Worm (Caenorhabditis elegans) whole organism, mixed stage, embryonic: ENCODE measurements around the gene flp-1.

Source experiments
- M03D4.4 ChIP-seq: sonication (generic microtip); optimal IDR thresholded peaks from 2 replicates; lab custom pipeline; 2017; ENCODE audit warnings: mild to moderate bottlenecking, missing genetic modification characterization, missing compliant biosample characterization
- bed-3 ChIP-seq: fragments of 200-800 bp; sonication (Bioruptor generic); optimal IDR thresholded peaks from 3 replicates; lab custom pipeline; 2018; ENCODE audit warnings: mild to moderate bottlenecking, missing genetic modification characterization, moderate library complexity, missing compliant biosample characterization
- blmp-1 ChIP-seq: fragments of 150-350 bp; optimal IDR thresholded peaks from 2 replicates; lab custom pipeline; 2014; ENCODE audit warnings: missing biosample characterization, missing genetic modification characterization
- ceh-39 ChIP-seq: fragments of 150-350 bp; optimal IDR thresholded peaks from 2 replicates; lab custom pipeline; 2014; ENCODE audit warnings: missing biosample characterization, missing genetic modification characterization
- ceh-43 ChIP-seq: fragments of 200-800 bp; sonication (Bioruptor generic); optimal IDR thresholded peaks from 2 replicates; lab custom pipeline; 2018; ENCODE audit warnings: mild to moderate bottlenecking, missing genetic modification characterization, moderate library complexity, missing compliant biosample characterization
- ceh-83 ChIP-seq: fragments of 200-800 bp; sonication (Bioruptor generic); optimal IDR thresholded peaks from 2 replicates; lab custom pipeline; 2018; ENCODE audit warnings: mild to moderate bottlenecking, missing genetic modification characterization, missing compliant biosample characterization
- ces-1 ChIP-seq: fragments of 150-350 bp; optimal IDR thresholded peaks from 2 replicates; lab custom pipeline; 2014; ENCODE audit warnings: missing biosample characterization, missing genetic modification reagents, missing genetic modification characterization
- cnd-1 ChIP-seq: fragments of 200-800 bp; sonication (Bioruptor generic); optimal IDR thresholded peaks from 2 replicates; lab custom pipeline; 2018; ENCODE audit warnings: mild to moderate bottlenecking, missing genetic modification characterization, missing compliant biosample characterization
- drap-1 ChIP-seq: fragments of 200-800 bp; sonication (Bioruptor generic); optimal IDR thresholded peaks from 3 replicates; lab custom pipeline; 2018; ENCODE audit warnings: mild to moderate bottlenecking, missing genetic modification characterization, missing compliant biosample characterization
- elt-1 ChIP-seq: sonication (generic microtip); optimal IDR thresholded peaks from 2 replicates; lab custom pipeline; 2017; ENCODE audit warnings: missing genetic modification characterization, mild to moderate bottlenecking, missing compliant biosample characterization, antibody characterized with exemption, moderate library complexity, borderline replicate concordance; ENCODE audit not compliant: insufficient read depth
- elt-3 ChIP-seq: fragments of 150-350 bp; optimal IDR thresholded peaks from 2 replicates; lab custom pipeline; 2014; ENCODE audit warnings: missing biosample characterization, missing genetic modification characterization
- flh-1 ChIP-seq: fragments of 200-800 bp; sonication (Bioruptor generic); optimal IDR thresholded peaks from 2 replicates; lab custom pipeline; 2018; ENCODE audit warnings: mild to moderate bottlenecking, missing genetic modification characterization, moderate library complexity, missing compliant biosample characterization
- ham-2 ChIP-seq: fragments of 200-800 bp; sonication (Bioruptor generic); optimal IDR thresholded peaks from 2 replicates; lab custom pipeline; 2018; ENCODE audit warnings: mild to moderate bottlenecking, missing genetic modification characterization, missing compliant biosample characterization
- hlh-1 ChIP-seq: fragments of 150-350 bp; optimal IDR thresholded peaks from 2 replicates; lab custom pipeline; 2014; ENCODE audit warnings: missing biosample characterization, missing genetic modification reagents, missing genetic modification characterization
- lin-13 ChIP-seq: fragments of 150-350 bp; optimal IDR thresholded peaks from 2 replicates; lab custom pipeline; 2014; ENCODE audit warnings: missing biosample characterization, missing genetic modification characterization
- lin-32 ChIP-seq: fragments of 200-800 bp; sonication (Bioruptor generic); optimal IDR thresholded peaks from 2 replicates; lab custom pipeline; 2018; ENCODE audit warnings: mild to moderate bottlenecking, missing genetic modification characterization, missing compliant biosample characterization
- lsy-2 ChIP-seq: fragments of 150-350 bp; optimal IDR thresholded peaks from 2 replicates; lab custom pipeline; 2014; ENCODE audit warnings: missing biosample characterization, missing genetic modification characterization
- mab-5 ChIP-seq: fragments of 150-350 bp; optimal IDR thresholded peaks from 2 replicates; lab custom pipeline; 2014; ENCODE audit warnings: missing biosample characterization, missing genetic modification characterization
- mep-1 ChIP-seq: fragments of 150-350 bp; optimal IDR thresholded peaks from 2 replicates; lab custom pipeline; 2017; ENCODE audit warnings: missing biosample characterization, missing genetic modification reagents, missing genetic modification characterization, inconsistent platforms
- mls-2 ChIP-seq: sonication (generic microtip); optimal IDR thresholded peaks from 2 replicates; lab custom pipeline; 2016; ENCODE audit warnings: mild to moderate bottlenecking, missing genetic modification characterization, moderate library complexity, missing compliant biosample characterization
- nhr-12 ChIP-seq: fragments of 150-350 bp; optimal IDR thresholded peaks from 2 replicates; lab custom pipeline; 2014; ENCODE audit warnings: missing biosample characterization, missing genetic modification characterization
- nhr-2 ChIP-seq: fragments of 150-350 bp; optimal IDR thresholded peaks from 2 replicates; lab custom pipeline; 2014; ENCODE audit warnings: missing biosample characterization, missing genetic modification characterization
- nhr-28 ChIP-seq: fragments of 150-350 bp; optimal IDR thresholded peaks from 2 replicates; lab custom pipeline; 2014; ENCODE audit warnings: missing biosample characterization, missing genetic modification characterization
- nhr-76 ChIP-seq: sonication (generic microtip); optimal IDR thresholded peaks from 2 replicates; lab custom pipeline; 2017; ENCODE audit warnings: missing biosample characterization, missing genetic modification characterization
- pha-4 ChIP-seq: fragments of 150-350 bp; optimal IDR thresholded peaks from 2 replicates; lab custom pipeline; 2018; ENCODE audit warnings: missing biosample characterization, missing genetic modification reagents, missing genetic modification characterization
- sem-2 ChIP-seq: fragments of 200-800 bp; sonication (Bioruptor generic); optimal IDR thresholded peaks from 2 replicates; lab custom pipeline; 2018; ENCODE audit warnings: mild to moderate bottlenecking, missing genetic modification characterization, missing compliant biosample characterization
- snpc-4 ChIP-seq: fragments of 150-350 bp; optimal IDR thresholded peaks from 2 replicates; lab custom pipeline; 2014; ENCODE audit warnings: missing biosample characterization, missing genetic modification characterization
- sptf-1 ChIP-seq: sonication (generic microtip); optimal IDR thresholded peaks from 2 replicates; lab custom pipeline; 2017; ENCODE audit warnings: mild to moderate bottlenecking, missing genetic modification characterization, moderate library complexity, missing compliant biosample characterization
- tbx-8 ChIP-seq: fragments of 200-800 bp; sonication (Bioruptor generic); optimal IDR thresholded peaks from 2 replicates; lab custom pipeline; 2018; ENCODE audit warnings: mild to moderate bottlenecking, missing genetic modification characterization, moderate library complexity, missing compliant biosample characterization
- unc-120 ChIP-seq: sonication (generic microtip); optimal IDR thresholded peaks from 2 replicates; lab custom pipeline; 2017; ENCODE audit warnings: missing genetic modification characterization, missing compliant biosample characterization; ENCODE audit not compliant: poor library complexity, severe bottlenecking
- unc-39 ChIP-seq: fragments of 150-350 bp; optimal IDR thresholded peaks from 2 replicates; lab custom pipeline; 2014; ENCODE audit warnings: missing biosample characterization, missing genetic modification characterization
- unc-62 ChIP-seq: fragments of 150-350 bp; optimal IDR thresholded peaks from 2 replicates; lab custom pipeline; 2014; ENCODE audit warnings: missing biosample characterization, missing genetic modification reagents, missing genetic modification characterization
- zip-8 ChIP-seq: fragments of 150-350 bp; optimal IDR thresholded peaks from 2 replicates; lab custom pipeline; 2014; ENCODE audit warnings: missing biosample characterization, missing genetic modification characterization
- ztf-11 ChIP-seq: fragments of 150-350 bp; optimal IDR thresholded peaks from 2 replicates; lab custom pipeline; 2014; ENCODE audit warnings: missing biosample characterization, missing genetic modification characterization

Gene flp-1

ce11 chrIV:9158969-9159800 is 14.7 kb downstream of the flp-1 start, which contains the start of gene pcp-3:
pcp-3 (minus strand) TSS chrIV:9159019.
- TF ChIP-seq ces-1 (GFP tag; lab: Kevin White, UChicago) (no peak), flh-1 (GFP tag; lab: Kevin White, UChicago) (no peak), lin-32 (GFP tag; lab: Kevin White, UChicago) (no peak), pha-4 (tag; lab: Kevin White, UChicago) (no peak), cnd-1 (tag; lab: Kevin White, UChicago) (no peak)

DNA sequence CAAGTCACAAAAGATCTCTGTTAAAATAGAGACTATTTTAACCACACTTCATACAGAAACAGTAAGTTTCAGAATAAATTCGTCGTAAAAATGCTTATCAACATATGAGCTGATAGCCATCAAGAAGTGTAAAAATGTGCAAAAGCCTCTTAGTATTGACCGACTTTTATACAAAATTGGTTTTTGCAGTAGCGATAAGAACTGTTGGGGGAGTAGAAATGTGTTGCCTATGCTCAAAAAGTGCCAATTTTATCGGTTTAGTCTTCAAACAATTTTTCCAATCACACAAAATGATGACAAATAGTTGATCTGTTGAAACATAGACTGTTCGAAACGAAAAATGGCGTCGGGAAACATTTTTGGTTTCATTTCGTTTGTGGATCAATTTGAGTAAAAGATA is 15.4 kb downstream of the flp-1 start:
- TF ChIP-seq ces-1 (GFP tag; lab: Kevin White, UChicago) (no peak), sptf-1 (tag; lab: Kevin White, UChicago) (no peak), flh-1 (GFP tag; lab: Kevin White, UChicago) (no peak), mls-2 (tag; lab: Kevin White, UChicago) (no peak), zip-8 (tag; lab: Kevin White, UChicago) (no peak), mep-1 (no peak), nhr-28 (no peak), mab-5 (no peak), elt-1 (tag; lab: Kevin White, UChicago) (no peak), lin-13 (no peak), ceh-43 (GFP tag; lab: Kevin White, UChicago) (no peak), nhr-76 (tag; lab: Kevin White, UChicago) (no peak), elt-3 (tag; lab: Kevin White, UChicago) (no peak), ztf-11 (tag; lab: Kevin White, UChicago) (no peak), blmp-1 (tag; lab: Kevin White, UChicago) (no peak), M03D4.4 (tag; lab: Kevin White, UChicago) (no peak), cnd-1 (tag; lab: Kevin White, UChicago) (no peak)

DNA sequence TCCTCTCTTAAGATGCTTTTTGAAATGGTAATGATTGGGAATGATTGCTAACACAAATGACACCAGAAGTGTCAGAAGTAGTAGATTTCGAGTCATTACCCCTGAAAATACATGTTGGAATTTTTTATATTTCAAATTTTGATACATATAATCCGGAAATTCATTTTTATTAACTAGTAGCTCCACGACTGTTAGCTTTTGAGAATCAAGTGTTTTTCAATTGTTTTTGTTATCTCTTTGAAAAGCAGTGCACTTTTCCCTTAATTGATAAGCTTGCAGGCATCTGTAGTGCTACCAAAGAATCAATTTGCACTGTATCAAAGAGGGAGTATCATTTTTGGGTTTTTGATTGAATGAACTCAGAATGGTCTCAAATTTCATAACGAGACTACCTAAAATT is 20.5 kb downstream of the flp-1 start, which contains the start of gene pcp-2:
TSS of gene pcp-2 (minus strand) at position 101 of the 400 bp plus-strand sequence.
- no peak for TF ChIP-seq snpc-4 (tag; lab: Kevin White, UChicago)
- no peak for TF ChIP-seq lin-13

ce11 chrIV:9165681-9166080 is 21.2 kb downstream of the flp-1 start, which contains the start of gene C07C7.3:
C07C7.3 (plus strand) TSS chrIV:9166051.
- TF ChIP-seq snpc-4 (tag; lab: Kevin White, UChicago) = no peak
- TF ChIP-seq unc-120 = no peak
- no peak for TF ChIP-seq ham-2 (GFP tag; lab: Kevin White, UChicago)
- TF ChIP-seq mep-1 = no peak
- no peak for TF ChIP-seq blmp-1 (tag; lab: Kevin White, UChicago)
- TF ChIP-seq cnd-1 (tag; lab: Kevin White, UChicago) = no peak
- TF ChIP-seq sem-2 (GFP tag; lab: Kevin White, UChicago) = no peak

ce11 chrIV:9169764-9170163 is 25.3 kb downstream of the flp-1 start:
- no peak for TF ChIP-seq lin-13
- no peak for TF ChIP-seq ceh-83 (GFP tag; lab: Kevin White, UChicago)
- no peak for TF ChIP-seq M03D4.4 (tag; lab: Kevin White, UChicago)
- no peak for TF ChIP-seq lin-32 (GFP tag; lab: Kevin White, UChicago)
- no peak for TF ChIP-seq zip-8 (tag; lab: Kevin White, UChicago)
- TF ChIP-seq unc-39 (tag; lab: Kevin White, UChicago) = no peak
- no peak for TF ChIP-seq nhr-12 (tag; lab: Kevin White, UChicago)
- no peak for TF ChIP-seq sem-2 (GFP tag; lab: Kevin White, UChicago)
- no peak for TF ChIP-seq elt-1 (tag; lab: Kevin White, UChicago)

ce11 chrIV:9184547-9184946 is 40.0 kb downstream of the flp-1 start, which contains the start of gene C07C7.1:
C07C7.1 (plus strand) TSS chrIV:9184847.
- no peak for TF ChIP-seq sem-2 (GFP tag; lab: Kevin White, UChicago)
- no peak for TF ChIP-seq elt-1 (tag; lab: Kevin White, UChicago)
- TF ChIP-seq lsy-2 (tag; lab: Kevin White, UChicago) = no peak
- TF ChIP-seq bed-3 (GFP tag; lab: Kevin White, UChicago) = no peak
- TF ChIP-seq pha-4 (tag; lab: Kevin White, UChicago) = no peak
- no peak for TF ChIP-seq ceh-83 (GFP tag; lab: Kevin White, UChicago)
- no peak for TF ChIP-seq sptf-1 (tag; lab: Kevin White, UChicago)
- TF ChIP-seq M03D4.4 (tag; lab: Kevin White, UChicago) = no peak
- no peak for TF ChIP-seq blmp-1 (tag; lab: Kevin White, UChicago)
- no peak for TF ChIP-seq unc-62 (GFP tag; lab: Kevin White, UChicago)
- TF ChIP-seq tbx-8 (GFP tag; lab: Kevin White, UChicago) = no peak
- no peak for TF ChIP-seq nhr-2 (tag; lab: Kevin White, UChicago)
- TF ChIP-seq drap-1 = no peak
- TF ChIP-seq flh-1 (GFP tag; lab: Kevin White, UChicago) = no peak
- no peak for TF ChIP-seq ceh-39
- TF ChIP-seq mls-2 (tag; lab: Kevin White, UChicago) = no peak
- TF ChIP-seq lin-13 = no peak
- TF ChIP-seq hlh-1 (tag; lab: Kevin White, UChicago) = no peak
